Worm (Caenorhabditis elegans): ENCODE results near the gene top-2.

DNA sequence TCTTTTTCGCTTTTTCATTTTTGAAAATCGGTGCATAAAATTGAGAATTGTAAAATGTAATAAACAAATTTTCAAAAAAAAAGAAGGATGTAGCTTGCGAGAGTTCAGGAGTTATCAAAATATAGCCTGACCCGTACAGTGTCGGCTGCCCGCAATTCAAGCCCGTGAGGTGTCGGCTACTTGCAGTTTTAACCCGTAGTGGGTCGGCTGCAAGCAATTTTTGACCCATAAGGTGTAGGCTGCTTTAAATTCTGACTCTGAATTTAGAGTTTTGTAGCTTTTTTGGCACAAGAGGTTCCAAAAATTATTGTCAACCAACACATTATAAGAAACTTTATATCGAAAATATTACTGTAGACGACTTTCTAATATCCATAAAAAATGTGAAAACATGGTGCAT is 29.0 kb upstream of the top-2 start:
- TF ChIP-seq dao-5 (tag; optimal IDR thresholded peaks at IDR 0.05), result no peak
- TF ChIP-seq him-1 (tag; optimal IDR thresholded peaks at IDR 0.05), result no peak
